Worm (Caenorhabditis elegans) whole organism, L4 larva: ENCODE data around the gene F59G1.4.
A peak's percentile ranks its signal among the peaks of the same experiment; 100 is the strongest.

Experiments
- D1046.2 ChIP-seq: fragments of 200-800 bp; sonication (Bioruptor generic); IDR thresholded peaks from 2 replicates; pipeline ENCODE4 v1.3.6; 2022; ENCODE audit warnings: missing genetic modification characterization, missing compliant biosample characterization
- F26F4.8 ChIP-seq: fragments of 200-800 bp; sonication (Bioruptor generic); conservative IDR thresholded peaks from 2 replicates; pipeline ENCODE4 v1.3.6; 2022; ENCODE audit warnings: missing genetic modification characterization, missing compliant biosample characterization
- F49E8.2 ChIP-seq: sonication (generic microtip); optimal IDR thresholded peaks from 2 replicates; lab custom pipeline; 2016; ENCODE audit warnings: missing compliant biosample characterization, mild to moderate bottlenecking, missing genetic modification characterization, borderline replicate concordance
- R02D3.7 ChIP-seq: fragments of 150-350 bp; sonication (generic microtip); optimal IDR thresholded peaks from 3 replicates; lab custom pipeline; 2014; ENCODE audit warnings: missing biosample characterization, missing genetic modification characterization
- T26A8.4 ChIP-seq: fragments of 200-800 bp; sonication (Bioruptor generic); IDR thresholded peaks from 2 replicates; pipeline ENCODE4 v1.3.6; 2022; ENCODE audit warnings: missing genetic modification characterization, missing compliant biosample characterization
- Y75B8A.6 ChIP-seq: fragments of 200-800 bp; sonication (Bioruptor generic); IDR thresholded peaks from 2 replicates; pipeline ENCODE4 v1.3.6; 2022; ENCODE audit warnings: missing genetic modification reagents, missing genetic modification characterization, missing compliant biosample characterization
- ZK546.5 ChIP-seq, 2 experiments: sonication (generic microtip); optimal IDR thresholded peaks; 2 replicates each; lab custom pipeline; 2017; ENCODE audit warnings: missing biosample characterization in 2 of 2, missing genetic modification characterization in 2 of 2
- aha-1 ChIP-seq: fragments of 150-350 bp; peaks from one replicate; lab custom pipeline; 2014; ENCODE audit warnings: missing biosample characterization, missing genetic modification characterization
- ceh-28 ChIP-seq: fragments of 150-350 bp; optimal IDR thresholded peaks from 2 replicates; lab custom pipeline; 2014; ENCODE audit warnings: missing biosample characterization, missing genetic modification reagents, missing genetic modification characterization
- ceh-32 ChIP-seq: sonication (generic microtip); optimal IDR thresholded peaks from 2 replicates; lab custom pipeline; 2016; ENCODE audit warnings: mild to moderate bottlenecking, missing genetic modification characterization, missing compliant biosample characterization; ENCODE audit not compliant: poor library complexity
- daf-12 ChIP-seq: fragments of 150-350 bp; optimal IDR thresholded peaks from 2 replicates; lab custom pipeline; 2014; ENCODE audit warnings: missing biosample characterization, missing genetic modification reagents, missing genetic modification characterization
- daf-19 ChIP-seq: fragments of 200-800 bp; sonication (Bioruptor generic); conservative IDR thresholded peaks from 2 replicates; pipeline ENCODE4 v1.3.6; 2022; ENCODE audit warnings: missing genetic modification characterization, missing compliant biosample characterization
- dmd-9 ChIP-seq: fragments of 200-800 bp; sonication (Bioruptor generic); IDR thresholded peaks from 2 replicates; pipeline ENCODE4 v1.3.6; 2022; ENCODE audit warnings: missing genetic modification reagents, missing genetic modification characterization, missing compliant biosample characterization
- egl-43 ChIP-seq: fragments of 200-800 bp; sonication (Bioruptor generic); IDR thresholded peaks from 2 replicates; pipeline ENCODE4 v1.3.6; 2022; ENCODE audit warnings: missing genetic modification reagents, missing genetic modification characterization, missing compliant biosample characterization
- fkh-10 ChIP-seq: fragments of 150-350 bp; optimal IDR thresholded peaks from 2 replicates; lab custom pipeline; 2014; ENCODE audit warnings: missing biosample characterization, missing genetic modification reagents, missing genetic modification characterization
- gei-8 ChIP-seq: fragments of 200-800 bp; sonication (Bioruptor generic); optimal IDR thresholded peaks from 2 replicates; lab custom pipeline; 2018; ENCODE audit warnings: mild to moderate bottlenecking, missing genetic modification characterization, missing compliant biosample characterization
- hif-1 ChIP-seq, 2 experiments: sonication (generic microtip); optimal IDR thresholded peaks; 2 replicates each; lab custom pipeline; 2016 to 2017; ENCODE audit warnings: missing compliant biosample characterization in 2 of 2, missing genetic modification characterization in 2 of 2, missing genetic modification reagents in 2 of 2, missing genotype in 2 of 2, mild to moderate bottlenecking in 1 of 2
- hlh-11 ChIP-seq: fragments of 200-800 bp; sonication (Bioruptor generic); optimal IDR thresholded peaks from 2 replicates; lab custom pipeline; 2018; ENCODE audit warnings: mild to moderate bottlenecking, missing genetic modification characterization, missing compliant biosample characterization
- hlh-30 ChIP-seq: sonication (generic microtip); optimal IDR thresholded peaks from 2 replicates; lab custom pipeline; 2017; ENCODE audit warnings: antibody characterized with exemption, mild to moderate bottlenecking, missing genetic modification characterization, missing compliant biosample characterization; ENCODE audit not compliant: insufficient read depth
- hmg-1.1 ChIP-seq: fragments of 200-800 bp; sonication (Bioruptor generic); IDR thresholded peaks from 2 replicates; pipeline ENCODE4 v1.3.6; 2022; ENCODE audit warnings: missing genetic modification reagents, missing genetic modification characterization, missing compliant biosample characterization
- lin-39 ChIP-seq: fragments of 150-350 bp; optimal IDR thresholded peaks from 2 replicates; lab custom pipeline; 2014; ENCODE audit warnings: missing biosample characterization, missing genetic modification reagents, missing genetic modification characterization
- lsy-2 ChIP-seq, 2 experiments: fragments of 150-350 bp in 1 of 2; sonication (generic microtip) in 1 of 2; optimal IDR thresholded peaks; 2 replicates each; lab custom pipeline; 2014 to 2017; ENCODE audit warnings: missing biosample characterization in 2 of 2, missing genetic modification characterization in 2 of 2
- madf-5 ChIP-seq, 2 experiments: fragments of 200-800 bp; sonication (Bioruptor generic); IDR thresholded peaks; 2 replicates each; pipeline ENCODE4 v1.3.6; 2022; ENCODE audit warnings: missing compliant biosample characterization in 2 of 2, missing genetic modification characterization in 2 of 2
- madf-9 ChIP-seq: fragments of 200-800 bp; sonication (Bioruptor generic); conservative IDR thresholded peaks from 2 replicates; pipeline ENCODE4 v1.3.6; 2022; ENCODE audit warnings: missing genetic modification reagents, missing genetic modification characterization, missing compliant biosample characterization
- mdl-1 ChIP-seq, 2 experiments: fragments of 150-350 bp in 1 of 2; sonication (generic microtip) in 1 of 2; optimal IDR thresholded peaks; 2 replicates each; lab custom pipeline; 2014 to 2017; ENCODE audit warnings: missing biosample characterization in 2 of 2, missing genetic modification characterization in 2 of 2
- mes-2 ChIP-seq: sonication (generic microtip); optimal IDR thresholded peaks from 2 replicates; lab custom pipeline; 2016; ENCODE audit warnings: missing genotype, mild to moderate bottlenecking, missing genetic modification characterization, missing compliant biosample characterization; ENCODE audit not compliant: poor library complexity, severe bottlenecking
- mxl-2 ChIP-seq: fragments of 200-800 bp; sonication (Bioruptor generic); conservative IDR thresholded peaks from 2 replicates; pipeline ENCODE4 v1.3.6; 2022; ENCODE audit warnings: missing genetic modification reagents, missing genetic modification characterization, missing compliant biosample characterization
- nhr-10 ChIP-seq: fragments of 150-350 bp; optimal IDR thresholded peaks from 2 replicates; lab custom pipeline; 2014; ENCODE audit warnings: missing biosample characterization, missing genetic modification characterization
- nhr-11 ChIP-seq: fragments of 150-350 bp; optimal IDR thresholded peaks from 2 replicates; lab custom pipeline; 2014; ENCODE audit warnings: missing biosample characterization, missing genetic modification characterization
- nhr-28 ChIP-seq: fragments of 150-350 bp; optimal IDR thresholded peaks from 2 replicates; lab custom pipeline; 2014; ENCODE audit warnings: missing biosample characterization, missing genetic modification characterization
- nhr-42 ChIP-seq: fragments of 200-800 bp; sonication (Bioruptor generic); IDR thresholded peaks from 2 replicates; pipeline ENCODE4 v1.3.6; 2022; ENCODE audit warnings: missing genetic modification characterization, missing compliant biosample characterization
- nhr-76 ChIP-seq: fragments of 150-350 bp; optimal IDR thresholded peaks from 2 replicates; lab custom pipeline; 2014; ENCODE audit warnings: missing biosample characterization, missing genetic modification characterization
- nhr-77 ChIP-seq: fragments of 150-350 bp; optimal IDR thresholded peaks from 2 replicates; lab custom pipeline; 2014; ENCODE audit warnings: missing biosample characterization, missing genetic modification characterization
- saeg-2 ChIP-seq: fragments of 200-800 bp; sonication (Bioruptor generic); IDR thresholded peaks from 2 replicates; pipeline ENCODE4 v1.3.6; 2022; ENCODE audit warnings: missing genetic modification reagents, missing genetic modification characterization, missing compliant biosample characterization
- skn-1 ChIP-seq: fragments of 150-350 bp; optimal IDR thresholded peaks from 2 replicates; lab custom pipeline; 2014; ENCODE audit warnings: missing biosample characterization, missing genetic modification characterization
- spr-1 ChIP-seq: sonication (generic microtip); optimal IDR thresholded peaks from 2 replicates; lab custom pipeline; 2016; ENCODE audit warnings: mild to moderate bottlenecking, missing genetic modification characterization, missing compliant biosample characterization
- spr-3 ChIP-seq: fragments of 200-800 bp; sonication (Bioruptor generic); optimal IDR thresholded peaks from 2 replicates; lab custom pipeline; 2018; ENCODE audit warnings: mild to moderate bottlenecking, missing genetic modification characterization, missing compliant biosample characterization
- tra-1 ChIP-seq: fragments of 200-800 bp; sonication (Bioruptor generic); IDR thresholded peaks from 2 replicates; pipeline ENCODE4 v1.3.6; 2022; ENCODE audit warnings: missing genetic modification reagents, missing genetic modification characterization, missing compliant biosample characterization
- unc-130 ChIP-seq: sonication (generic microtip); optimal IDR thresholded peaks from 2 replicates; lab custom pipeline; 2016; ENCODE audit warnings: missing genetic modification reagents, missing genetic modification characterization, missing compliant biosample characterization
- unc-62 ChIP-seq, 3 experiments: fragments of 150-350 bp in 1 of 3; sonication (generic microtip); optimal IDR thresholded peaks in 2 of 3; peaks in 1 of 3; 1 replicate in 1 of 3; 2 replicates in 2 of 3; lab custom pipeline; 2014 to 2017; ENCODE audit warnings: missing biosample characterization in 3 of 3, missing genetic modification characterization in 3 of 3, missing genetic modification reagents in 3 of 3, missing genotype in 1 of 3
- vab-7 ChIP-seq: fragments of 200-800 bp; sonication (Bioruptor generic); IDR thresholded peaks from 2 replicates; pipeline ENCODE4 v1.3.6; 2022; ENCODE audit warnings: missing genetic modification reagents, missing genetic modification characterization, missing compliant biosample characterization
- zfp-3 ChIP-seq: fragments of 200-800 bp; sonication (Bioruptor generic); conservative IDR thresholded peaks from 2 replicates; pipeline ENCODE4 v1.3.6; 2022; ENCODE audit warnings: missing genetic modification reagents, missing genetic modification characterization, missing compliant biosample characterization
- zip-11 ChIP-seq: fragments of 200-800 bp; sonication (Bioruptor generic); IDR thresholded peaks from 2 replicates; pipeline ENCODE4 v1.3.6; 2022; ENCODE audit warnings: missing genetic modification characterization, missing compliant biosample characterization
- zip-2 ChIP-seq: fragments of 150-350 bp; optimal IDR thresholded peaks from 2 replicates; lab custom pipeline; 2014; ENCODE audit warnings: missing biosample characterization, missing genetic modification characterization

The F59G1.4 gene

ce11 chrII:5931904-5932764 lies 36.2 kb downstream of the F59G1.4 start (continued):
- TF ChIP-seq ceh-32 (tag; lab: Kevin White, UChicago) (no peak), gei-8 (no peak), fkh-10 (GFP tag; lab: Kevin White, UChicago) (no peak), ZK546.5 (tag; optimal IDR thresholded peaks at IDR 0.05; lab: Kevin White, UChicago) (no peak), lin-39 (no peak), hmg-1.1 (GFP tag; lab: Robert Waterston, UW) (no peak)

DNA sequence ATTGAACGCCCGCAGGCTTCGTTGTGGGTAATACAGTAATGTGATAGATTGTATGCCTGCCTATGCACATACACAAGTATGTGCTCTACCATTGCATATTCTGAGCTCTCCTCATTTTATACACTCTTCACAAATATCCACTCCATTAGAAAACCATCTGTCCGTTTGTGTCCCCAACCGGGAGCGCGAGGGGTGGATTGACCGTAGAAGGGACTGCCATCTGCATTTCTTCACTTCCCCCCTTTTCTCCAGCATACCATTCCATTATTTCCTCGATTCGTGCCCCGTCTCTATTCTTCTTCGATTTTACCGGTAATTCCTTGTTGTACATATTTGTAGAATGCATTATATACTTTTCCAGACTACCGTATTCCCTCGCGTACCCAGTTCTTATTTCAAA lies 37.2 kb downstream of the F59G1.4 start:
- TF ChIP-seq nhr-42 (GFP tag; lab: Robert Waterston, UW): peak; percentile 55; the same call in 1 of the 2 replicates
- TF ChIP-seq F26F4.8 (GFP tag; lab: Robert Waterston, UW): 0 out of 2 replicates have a peak, but pooled peaks have one; percentile 52
- 0 out of 2 replicates have a peak, but pooled peaks have one; percentile 7 for TF ChIP-seq egl-43 (GFP tag; lab: Robert Waterston, UW)
- TF ChIP-seq Y75B8A.6 (GFP tag; lab: Robert Waterston, UW): no peak
- TF ChIP-seq unc-130 (GFP tag; lab: Kevin White, UChicago): no peak
- TF ChIP-seq aha-1 (tag; lab: Kevin White, UChicago): peak; percentile 92
- TF ChIP-seq madf-9 (GFP tag; lab: Robert Waterston, UW): no peak
- TF ChIP-seq unc-62 (GFP tag; optimal IDR thresholded peaks at IDR 0.05 in 1 of 2; lab: Kevin White, UChicago): peak in 1 of 2 experiments; percentile 46
- no peak for TF ChIP-seq unc-62 (tag; optimal IDR thresholded peaks at IDR 0.05; lab: Kevin White, UChicago)

- TF ChIP-seq daf-12 (tag; lab: Kevin White, UChicago) (no peak), nhr-11 (tag; lab: Kevin White, UChicago) (peak; percentile 54), gei-8 (no peak), T26A8.4 (no peak), lsy-2 (tag; optimal IDR thresholded peaks at IDR 0.05; lab: Kevin White, UChicago) (peak in 1 of 2 experiments; percentile 26), egl-43 (GFP tag; lab: Robert Waterston, UW) (no peak), mes-2 (tag; lab: Kevin White, UChicago) (no peak), D1046.2 (GFP tag; lab: Robert Waterston, UW) (no peak), hlh-11 (tag; lab: Kevin White, UChicago) (peak; percentile 22), vab-7 (GFP tag; lab: Robert Waterston, UW) (no peak), F49E8.2 (tag; lab: Kevin White, UChicago) (no peak), nhr-28 (tag; lab: Kevin White, UChicago) (peak; percentile 37), R02D3.7 (tag; lab: Kevin White, UChicago) (no peak), skn-1 (tag; lab: Kevin White, UChicago) (no peak), dmd-9 (no peak), saeg-2 (no peak), mdl-1 (tag; optimal IDR thresholded peaks at IDR 0.05; lab: Kevin White, UChicago) (no peak), ZK546.5 (tag; optimal IDR thresholded peaks at IDR 0.05; lab: Kevin White, UChicago) (no peak), hif-1 (tag; optimal IDR thresholded peaks at IDR 0.05; lab: Kevin White, UChicago) (no peak), hlh-30 (tag; lab: Kevin White, UChicago) (peak; percentile 59), nhr-10 (tag; lab: Kevin White, UChicago) (no peak), spr-3 (GFP tag; lab: Kevin White, UChicago) (no peak), zip-2 (no peak), nhr-76 (no peak), tra-1 (GFP tag; lab: Robert Waterston, UW) (no peak), Y75B8A.6 (GFP tag; lab: Robert Waterston, UW) (no peak), spr-1 (tag; lab: Kevin White, UChicago) (no peak), nhr-77 (tag; lab: Kevin White, UChicago) (no peak), zfp-3 (GFP tag; lab: Robert Waterston, UW) (no peak), unc-130 (GFP tag; lab: Kevin White, UChicago) (no peak), zip-11 (GFP tag; lab: Robert Waterston, UW) (no peak), madf-5 (GFP tag; IDR thresholded peaks at IDR 0.05; lab: Robert Waterston, UW) (no peak), daf-19 (no peak), aha-1 (tag; lab: Kevin White, UChicago) (peak; percentile 73), mxl-2 (GFP tag; lab: Robert Waterston, UW) (no peak), ceh-28 (peak; percentile 40)
These were observed 38.0 kb downstream of the F59G1.4 start for ce11 chrII:5933962-5934422.
